Worm (Caenorhabditis elegans) whole organism, young adult: ENCODE measurements around the gene tmem-138.
A peak's percentile ranks its signal among the peaks of the same experiment; 100 is the strongest.

Experiments
- B0336.3 ChIP-seq: fragments of 200-800 bp; sonication (Bioruptor generic); IDR thresholded peaks from 2 replicates; pipeline ENCODE4 v1.3.6; 2022; ENCODE audit warnings: missing genetic modification characterization, missing compliant biosample characterization
- C06A6.2 ChIP-seq: fragments of 200-800 bp; sonication (Bioruptor generic); conservative IDR thresholded peaks from 2 replicates; pipeline ENCODE4 v1.3.6; 2022; ENCODE audit warnings: missing genetic modification characterization, missing compliant biosample characterization
- C17E4.6 ChIP-seq: fragments of 200-800 bp; sonication (Bioruptor generic); IDR thresholded peaks from 2 replicates; pipeline ENCODE4 v1.3.6; 2022; ENCODE audit warnings: missing genetic modification reagents, missing genetic modification characterization, missing compliant biosample characterization
- F10E7.11 ChIP-seq: sonication (generic microtip); optimal IDR thresholded peaks from 2 replicates; lab custom pipeline; 2017; ENCODE audit warnings: mild to moderate bottlenecking, missing genetic modification characterization, moderate library complexity, missing compliant biosample characterization
- F33H1.4 ChIP-seq: fragments of 200-800 bp; sonication (Bioruptor generic); IDR thresholded peaks from 2 replicates; pipeline ENCODE4 v1.3.6; 2022; ENCODE audit warnings: missing genetic modification reagents, missing genetic modification characterization, missing compliant biosample characterization
- F39B2.1 ChIP-seq: fragments of 200-800 bp; sonication (Bioruptor generic); IDR thresholded peaks from 2 replicates; pipeline ENCODE4 v1.3.6; 2022; ENCODE audit warnings: missing genetic modification reagents, missing genetic modification characterization, missing compliant biosample characterization
- F49E8.2 ChIP-seq: sonication (generic microtip); optimal IDR thresholded peaks from 3 replicates; lab custom pipeline; 2017; ENCODE audit warnings: missing genetic modification characterization, mild to moderate bottlenecking, missing compliant biosample characterization, antibody characterized with exemption, moderate library complexity; ENCODE audit not compliant: insufficient read depth
- F52B5.7 ChIP-seq: sonication (generic microtip); optimal IDR thresholded peaks from 2 replicates; lab custom pipeline; 2016; ENCODE audit warnings: mild to moderate bottlenecking, missing genetic modification characterization, missing compliant biosample characterization
- K11D2.4 ChIP-seq: fragments of 200-800 bp; sonication (Bioruptor generic); IDR thresholded peaks from 2 replicates; pipeline ENCODE4 v1.3.6; 2022; ENCODE audit warnings: missing genetic modification reagents, missing genetic modification characterization, missing compliant biosample characterization
- Y79H2A.3 ChIP-seq: fragments of 200-800 bp; sonication (Bioruptor generic); conservative IDR thresholded peaks from 2 replicates; pipeline ENCODE4 v1.3.6; 2022; ENCODE audit warnings: missing genetic modification reagents, missing genetic modification characterization, missing compliant biosample characterization
- ZK185.1 ChIP-seq: sonication (generic microtip); optimal IDR thresholded peaks from 2 replicates; lab custom pipeline; 2016; ENCODE audit warnings: mild to moderate bottlenecking, missing genetic modification characterization, missing compliant biosample characterization; ENCODE audit not compliant: poor library complexity, severe bottlenecking
- ama-1 ChIP-seq, 3 experiments: fragments of 150-350 bp in 1 of 3; sonication (generic microtip) in 2 of 3; optimal IDR thresholded peaks; 2 replicates each; lab custom pipeline; 2014 to 2018; ENCODE audit warnings: missing biosample characterization in 2 of 3, missing genetic modification characterization in 2 of 3, missing genetic modification reagents in 2 of 3
- aptf-3 ChIP-seq: fragments of 200-800 bp; sonication (Bioruptor generic); IDR thresholded peaks from 2 replicates; pipeline ENCODE4 v1.3.6; 2022; ENCODE audit warnings: missing genetic modification characterization, missing compliant biosample characterization
- atf-7 ChIP-seq: sonication (generic microtip); optimal IDR thresholded peaks from 2 replicates; lab custom pipeline; 2017; ENCODE audit warnings: mild to moderate bottlenecking, missing genetic modification characterization, missing compliant biosample characterization
- attf-5 ChIP-seq: fragments of 200-800 bp; sonication (Bioruptor generic); optimal IDR thresholded peaks from 2 replicates; lab custom pipeline; 2018; ENCODE audit warnings: mild to moderate bottlenecking, missing genetic modification characterization, missing compliant biosample characterization
- attf-6 ChIP-seq: fragments of 200-800 bp; sonication (Bioruptor generic); IDR thresholded peaks from 2 replicates; pipeline ENCODE4 v1.3.6; 2022; ENCODE audit warnings: missing genetic modification reagents, missing genetic modification characterization, missing compliant biosample characterization
- ceh-100 ChIP-seq: fragments of 200-800 bp; sonication (Bioruptor generic); IDR thresholded peaks from 2 replicates; pipeline ENCODE4 v1.3.6; 2022; ENCODE audit warnings: missing genetic modification reagents, missing genetic modification characterization, missing compliant biosample characterization
- ceh-27 ChIP-seq: fragments of 200-800 bp; sonication (Bioruptor generic); optimal IDR thresholded peaks from 2 replicates; lab custom pipeline; 2018; ENCODE audit warnings: mild to moderate bottlenecking, missing genetic modification characterization, moderate library complexity, missing compliant biosample characterization
- ceh-79 ChIP-seq: sonication (generic microtip); optimal IDR thresholded peaks from 2 replicates; lab custom pipeline; 2017; ENCODE audit warnings: mild to moderate bottlenecking, missing genetic modification characterization, missing compliant biosample characterization
- efl-1 ChIP-seq: fragments of 150-350 bp; optimal IDR thresholded peaks from 2 replicates; lab custom pipeline; 2014; ENCODE audit warnings: missing biosample characterization, missing genetic modification reagents, missing genetic modification characterization
- egl-44 ChIP-seq: fragments of 200-800 bp; sonication (Bioruptor generic); IDR thresholded peaks from 2 replicates; pipeline ENCODE4 v1.3.6; 2022; ENCODE audit warnings: missing genetic modification reagents, missing genetic modification characterization, missing compliant biosample characterization
- egrh-3 ChIP-seq: fragments of 200-800 bp; sonication (Bioruptor generic); IDR thresholded peaks from 2 replicates; pipeline ENCODE4 v1.3.6; 2022; ENCODE audit warnings: missing genetic modification reagents, missing genetic modification characterization, missing compliant biosample characterization
- ekl-4 ChIP-seq: fragments of 200-800 bp; sonication (Bioruptor generic); IDR thresholded peaks from 2 replicates; pipeline ENCODE4 v1.3.6; 2022; ENCODE audit warnings: missing genetic modification reagents, missing genetic modification characterization, missing compliant biosample characterization
- fkh-3 ChIP-seq: sonication (generic microtip); optimal IDR thresholded peaks from 2 replicates; lab custom pipeline; 2016; ENCODE audit warnings: mild to moderate bottlenecking, missing genetic modification characterization, missing compliant biosample characterization
- hlh-12 ChIP-seq: sonication (generic microtip); optimal IDR thresholded peaks from 2 replicates; lab custom pipeline; 2016; ENCODE audit warnings: missing genetic modification characterization, missing compliant biosample characterization
- hmg-1.2 ChIP-seq: fragments of 200-800 bp; sonication (Bioruptor generic); IDR thresholded peaks from 2 replicates; pipeline ENCODE4 v1.3.6; 2022; ENCODE audit warnings: missing genetic modification reagents, missing genetic modification characterization, missing compliant biosample characterization
- hrde-1 ChIP-seq: sonication (generic microtip); optimal IDR thresholded peaks from 2 replicates; lab custom pipeline; 2016; ENCODE audit warnings: missing genetic modification characterization, mild to moderate bottlenecking, missing compliant biosample characterization, moderate library complexity, missing genotype, missing genetic modification reagents, borderline replicate concordance
- hsf-1 ChIP-seq: fragments of 200-800 bp; sonication (Bioruptor generic); IDR thresholded peaks from 2 replicates; pipeline ENCODE4 v1.3.6; 2022; ENCODE audit warnings: missing genetic modification reagents, missing genetic modification characterization, missing compliant biosample characterization
- let-607 ChIP-seq, 2 experiments: fragments of 200-800 bp in 1 of 2; sonication (Bioruptor generic) in 1 of 2; sonication (generic microtip) in 1 of 2; optimal IDR thresholded peaks; 2 replicates each; lab custom pipeline; 2016 to 2018; ENCODE audit warnings: mild to moderate bottlenecking in 2 of 2, missing compliant biosample characterization in 2 of 2, missing genetic modification characterization in 2 of 2, moderate library complexity in 2 of 2, missing genotype in 1 of 2
- lin-35 ChIP-seq, 3 experiments: fragments of 150-350 bp in 2 of 3; sonication (generic microtip) in 1 of 3; optimal IDR thresholded peaks; 2 replicates each; lab custom pipeline; 2014 to 2018; ENCODE audit warnings: missing biosample characterization in 3 of 3, missing genetic modification characterization in 3 of 3, missing genetic modification reagents in 3 of 3
- lin-40 ChIP-seq: sonication (generic microtip); optimal IDR thresholded peaks from 2 replicates; lab custom pipeline; 2016; ENCODE audit warnings: missing genetic modification characterization, mild to moderate bottlenecking, missing compliant biosample characterization, missing genotype, missing genetic modification reagents
- lin-54 ChIP-seq: fragments of 200-800 bp; sonication (Bioruptor generic); optimal IDR thresholded peaks from 2 replicates; lab custom pipeline; 2018; ENCODE audit warnings: mild to moderate bottlenecking, missing genetic modification characterization, missing compliant biosample characterization
- madf-3 ChIP-seq: fragments of 200-800 bp; sonication (Bioruptor generic); IDR thresholded peaks from 2 replicates; pipeline ENCODE4 v1.3.6; 2022; ENCODE audit warnings: missing genetic modification reagents, missing genetic modification characterization, missing compliant biosample characterization
- nfya-1 ChIP-seq: sonication (generic microtip); optimal IDR thresholded peaks from 2 replicates; lab custom pipeline; 2017; ENCODE audit warnings: antibody characterized with exemption, missing compliant biosample characterization, missing genetic modification characterization, borderline replicate concordance; ENCODE audit not compliant: insufficient read depth
- nfyb-1 ChIP-seq: fragments of 200-800 bp; sonication (Bioruptor generic); IDR thresholded peaks from 2 replicates; pipeline ENCODE4 v1.3.6; 2022; ENCODE audit warnings: missing genetic modification reagents, missing genetic modification characterization, missing compliant biosample characterization
- nhr-90 ChIP-seq: sonication (generic microtip); optimal IDR thresholded peaks from 2 replicates; lab custom pipeline; 2016; ENCODE audit warnings: missing genotype, mild to moderate bottlenecking, missing genetic modification characterization, missing compliant biosample characterization
- pha-4 ChIP-seq: fragments of 150-350 bp; sonication (generic microtip); optimal IDR thresholded peaks from 2 replicates; lab custom pipeline; 2014; ENCODE audit warnings: missing biosample characterization, missing genetic modification reagents, missing genetic modification characterization
- sdz-38 ChIP-seq: sonication (generic microtip); optimal IDR thresholded peaks from 2 replicates; lab custom pipeline; 2016; ENCODE audit warnings: missing genotype, missing genetic modification characterization, missing compliant biosample characterization
- snpc-1.1 ChIP-seq: sonication (generic microtip); optimal IDR thresholded peaks from 2 replicates; lab custom pipeline; 2017; ENCODE audit warnings: missing genetic modification characterization, mild to moderate bottlenecking, missing compliant biosample characterization, antibody characterized with exemption, moderate library complexity, missing genotype, missing genetic modification reagents; ENCODE audit not compliant: insufficient read depth
- snpc-3.4 ChIP-seq: sonication (generic microtip); optimal IDR thresholded peaks from 2 replicates; lab custom pipeline; 2017; ENCODE audit warnings: missing genetic modification characterization, mild to moderate bottlenecking, missing compliant biosample characterization, antibody characterized with exemption, moderate library complexity, missing genotype, missing genetic modification reagents
- somi-1 ChIP-seq: fragments of 200-800 bp; sonication (Bioruptor generic); optimal IDR thresholded peaks from 2 replicates; lab custom pipeline; 2018; ENCODE audit warnings: mild to moderate bottlenecking, missing genetic modification characterization, missing compliant biosample characterization
- tlf-1 ChIP-seq: fragments of 200-800 bp; sonication (Bioruptor generic); optimal IDR thresholded peaks from 2 replicates; lab custom pipeline; 2018; ENCODE audit warnings: mild to moderate bottlenecking, missing genetic modification characterization, missing compliant biosample characterization
- unc-62 ChIP-seq: fragments of 150-350 bp; optimal IDR thresholded peaks from 2 replicates; lab custom pipeline; 2014; ENCODE audit warnings: missing biosample characterization, missing genetic modification reagents, missing genetic modification characterization
- zfh-2 ChIP-seq: fragments of 200-800 bp; sonication (Bioruptor generic); conservative IDR thresholded peaks from 2 replicates; pipeline ENCODE4 v1.3.6; 2022; ENCODE audit warnings: missing genetic modification reagents, missing genetic modification characterization, missing compliant biosample characterization
- zim-3 ChIP-seq: sonication (generic microtip); optimal IDR thresholded peaks from 2 replicates; lab custom pipeline; 2017; ENCODE audit warnings: mild to moderate bottlenecking, missing genetic modification characterization, moderate library complexity, missing compliant biosample characterization
- ztf-26 ChIP-seq: sonication (generic microtip); optimal IDR thresholded peaks from 2 replicates; lab custom pipeline; 2017; ENCODE audit warnings: missing genetic modification characterization, missing compliant biosample characterization
- ztf-28 ChIP-seq: fragments of 200-800 bp; sonication (Bioruptor generic); IDR thresholded peaks from 2 replicates; pipeline ENCODE4 v1.3.6; 2022; ENCODE audit warnings: missing genetic modification reagents, missing genetic modification characterization, missing compliant biosample characterization
- ztf-6 ChIP-seq: fragments of 200-800 bp; sonication (Bioruptor generic); IDR thresholded peaks from 2 replicates; pipeline ENCODE4 v1.3.6; 2022; ENCODE audit warnings: missing genetic modification reagents, missing genetic modification characterization, missing compliant biosample characterization

The tmem-138 gene

ce11 chrII:8124867-8125266 lies 32.3 kb upstream of the tmem-138 start, which contains the start of gene ire-1:
Gene ire-1 (minus strand): TSS chrII:8124910.
- TF ChIP-seq F52B5.7 (tag; lab: Kevin White, UChicago), result no peak
- TF ChIP-seq ceh-27 (GFP tag; lab: Kevin White, UChicago), result no peak
- no peak for TF ChIP-seq F39B2.1 (GFP tag; lab: Robert Waterston, UW)
- peak; percentile 63 for TF ChIP-seq F49E8.2 (tag; lab: Kevin White, UChicago)
- TF ChIP-seq hrde-1 (tag; lab: Kevin White, UChicago), result no peak
- TF ChIP-seq zim-3 (tag; lab: Kevin White, UChicago), result no peak
- peak; percentile 73 for TF ChIP-seq pha-4 (tag; lab: Kevin White, UChicago)
- TF ChIP-seq F33H1.4 (GFP tag; lab: Robert Waterston, UW), result peak; percentile 45; the same call in 1 of the 2 replicates
- no peak for TF ChIP-seq C17E4.6 (GFP tag; lab: Robert Waterston, UW)
- no peak for TF ChIP-seq K11D2.4
- TF ChIP-seq sdz-38 (tag; lab: Kevin White, UChicago), result no peak
- TF ChIP-seq egl-44 (GFP tag; lab: Robert Waterston, UW), result no peak
- TF ChIP-seq somi-1, result no peak
- no peak for TF ChIP-seq nhr-90 (tag; lab: Kevin White, UChicago)
- TF ChIP-seq lin-54 (GFP tag; lab: Kevin White, UChicago), result no peak
- peak; percentile 30 to 73 for TF ChIP-seq let-607 (tag; optimal IDR thresholded peaks at IDR 0.05; lab: Kevin White, UChicago)
- no peak for TF ChIP-seq efl-1 (GFP tag; lab: Kevin White, UChicago)
- TF ChIP-seq ekl-4 (GFP tag; lab: Robert Waterston, UW), result no peak
- TF ChIP-seq tlf-1, result no peak
- no peak for TF ChIP-seq unc-62 (GFP tag; lab: Kevin White, UChicago)
- TF ChIP-seq B0336.3, result no peak
- no peak for TF ChIP-seq madf-3
- TF ChIP-seq C06A6.2 (GFP tag; lab: Robert Waterston, UW), result no peak
- TF ChIP-seq hlh-12 (tag; lab: Kevin White, UChicago), result no peak
- TF ChIP-seq lin-40, result no peak
- peak; percentile 37 for TF ChIP-seq ZK185.1 (tag; lab: Kevin White, UChicago)
- no peak for TF ChIP-seq hsf-1
- peak; percentile 25; the same call in 1 of the 2 replicates for TF ChIP-seq hmg-1.2
- no peak for TF ChIP-seq ceh-79 (tag; lab: Kevin White, UChicago)
- no peak for TF ChIP-seq ztf-28
- TF ChIP-seq snpc-3.4, result peak; percentile 55
- TF ChIP-seq snpc-1.1 (tag; lab: Kevin White, UChicago), result no peak
- no peak for TF ChIP-seq ztf-26 (tag; lab: Kevin White, UChicago)
- TF ChIP-seq attf-6, result no peak
- TF ChIP-seq attf-5 (GFP tag; lab: Kevin White, UChicago), result peak; percentile 74
- no peak for TF ChIP-seq lin-35 (GFP tag; optimal IDR thresholded peaks at IDR 0.05; lab: Kevin White, UChicago)
- no peak for TF ChIP-seq Y79H2A.3 (GFP tag; lab: Robert Waterston, UW)
- TF ChIP-seq nfyb-1 (GFP tag; lab: Robert Waterston, UW), result no peak
- peak; percentile 41; the same call in 1 of the 2 replicates for TF ChIP-seq ceh-100
- no peak for TF ChIP-seq ama-1 (optimal IDR thresholded peaks at IDR 0.05; lab: Kevin White, UChicago)
- TF ChIP-seq ama-1 (GFP tag; optimal IDR thresholded peaks at IDR 0.05; lab: Kevin White, UChicago), result no peak
- no peak for TF ChIP-seq ztf-6 (GFP tag; lab: Robert Waterston, UW)
- no peak for TF ChIP-seq nfya-1 (tag; lab: Kevin White, UChicago)
- no peak for TF ChIP-seq aptf-3 (GFP tag; lab: Robert Waterston, UW)
- TF ChIP-seq zfh-2 (GFP tag; lab: Robert Waterston, UW), result no peak
- no peak for TF ChIP-seq egrh-3 (GFP tag; lab: Robert Waterston, UW)
- no peak for TF ChIP-seq atf-7 (tag; lab: Kevin White, UChicago)
- no peak for TF ChIP-seq fkh-3 (tag; lab: Kevin White, UChicago)
- TF ChIP-seq F10E7.11 (tag; lab: Kevin White, UChicago), result no peak
